Fruit fly (Drosophila melanogaster): ENCODE data around the gene Nadsyn.

dm6 chrX:13691992-13692391 is 26.1 kb downstream of the Nadsyn start, which contains the start of gene Nna1:
- no peak for TF ChIP-seq CG8478 (optimal IDR thresholded peaks at IDR 0.05)
- no peak for TF ChIP-seq CTCF (optimal IDR thresholded peaks at IDR 0.05)

Measured in S2 (cell line).